Worm (Caenorhabditis elegans) whole organism, late embryonic: Measurements from ENCODE around the gene F46H5.11.

Source experiments
- K09A11.1 ChIP-seq: sonication (generic microtip); optimal IDR thresholded peaks from 2 replicates; lab custom pipeline; 2017; ENCODE audit warnings: antibody characterized with exemption, mild to moderate bottlenecking, missing genetic modification characterization, missing compliant biosample characterization; ENCODE audit not compliant: insufficient read depth
- ceh-14 ChIP-seq: sonication (generic microtip); optimal IDR thresholded peaks from 2 replicates; lab custom pipeline; 2016; ENCODE audit warnings: missing genotype, missing genetic modification characterization, missing compliant biosample characterization
- ceh-6 ChIP-seq: fragments of 200-800 bp; sonication (Bioruptor generic); optimal IDR thresholded peaks from 2 replicates; lab custom pipeline; 2018; ENCODE audit warnings: mild to moderate bottlenecking, missing genetic modification characterization, missing compliant biosample characterization
- fkh-10 ChIP-seq: fragments of 150-350 bp; optimal IDR thresholded peaks from 2 replicates; lab custom pipeline; 2014; ENCODE audit warnings: missing biosample characterization, missing genetic modification reagents, missing genetic modification characterization
- mec-3 ChIP-seq: sonication (generic microtip); optimal IDR thresholded peaks from 2 replicates; lab custom pipeline; 2016; ENCODE audit warnings: borderline replicate concordance, missing genetic modification characterization, missing compliant biosample characterization
- odd-2 ChIP-seq: sonication (generic microtip); optimal IDR thresholded peaks from 2 replicates; lab custom pipeline; 2017; ENCODE audit warnings: antibody characterized with exemption, mild to moderate bottlenecking, missing genetic modification characterization, missing compliant biosample characterization
- pax-1 ChIP-seq: fragments of 150-350 bp; optimal IDR thresholded peaks from 2 replicates; lab custom pipeline; 2014; ENCODE audit warnings: missing biosample characterization, missing genetic modification characterization
- pha-4 ChIP-seq: fragments of 150-350 bp; optimal IDR thresholded peaks from 2 replicates; lab custom pipeline; 2018; ENCODE audit warnings: missing biosample characterization, missing genetic modification reagents, missing genetic modification characterization
- tbx-2 ChIP-seq: sonication (generic microtip); optimal IDR thresholded peaks from 2 replicates; lab custom pipeline; 2016; ENCODE audit warnings: missing genetic modification characterization, missing compliant biosample characterization
- unc-42 ChIP-seq: sonication (generic microtip); optimal IDR thresholded peaks from 2 replicates; lab custom pipeline; 2016; ENCODE audit warnings: missing genotype, missing genetic modification characterization, missing compliant biosample characterization
- unc-55 ChIP-seq: sonication (generic microtip); optimal IDR thresholded peaks from 2 replicates; lab custom pipeline; 2017; ENCODE audit warnings: missing biosample characterization, missing genetic modification reagents, missing genetic modification characterization
- unc-86 ChIP-seq: sonication (generic microtip); optimal IDR thresholded peaks from 2 replicates; lab custom pipeline; 2016; ENCODE audit warnings: missing genetic modification characterization, missing compliant biosample characterization
- zip-5 ChIP-seq: sonication (generic microtip); optimal IDR thresholded peaks from 2 replicates; lab custom pipeline; 2016; ENCODE audit warnings: missing genetic modification characterization, missing compliant biosample characterization

DNA sequence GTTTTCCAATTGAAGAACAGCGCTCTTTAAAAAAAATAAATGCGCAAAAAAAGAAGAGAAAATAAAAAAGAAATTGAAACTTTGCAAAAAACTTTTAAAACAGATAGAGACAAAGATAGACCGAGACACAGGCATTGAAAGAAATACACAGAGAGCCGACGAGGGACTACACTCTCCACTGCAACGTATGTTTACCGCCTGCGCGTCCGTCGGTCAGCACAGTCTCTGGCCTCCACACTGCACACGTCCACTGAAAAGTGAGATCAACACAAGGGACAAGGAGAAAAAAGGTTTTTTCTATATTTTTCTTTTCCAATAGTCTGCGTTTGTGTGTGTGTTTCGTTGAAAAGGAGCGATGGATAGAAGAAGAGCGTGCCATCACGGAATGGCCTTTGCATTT lies 34.6 kb upstream of the F46H5.11 start:
- TF ChIP-seq zip-5 (tag; lab: Kevin White, UChicago) (no peak), ceh-6 (GFP tag; lab: Kevin White, UChicago) (no peak), pax-1 (tag; lab: Kevin White, UChicago) (no peak), pha-4 (tag; lab: Kevin White, UChicago) (no peak), odd-2 (tag; lab: Kevin White, UChicago) (no peak), ceh-14 (tag; lab: Kevin White, UChicago) (no peak), fkh-10 (GFP tag; lab: Kevin White, UChicago) (no peak), tbx-2 (no peak), unc-55 (GFP tag; lab: Kevin White, UChicago) (no peak), unc-86 (tag; lab: Kevin White, UChicago) (no peak), unc-42 (tag; lab: Kevin White, UChicago) (no peak), mec-3 (no peak), K09A11.1 (tag; lab: Kevin White, UChicago) (no peak)
